Worm (Caenorhabditis elegans): ENCODE data around the gene H25K10.4.

DNA sequence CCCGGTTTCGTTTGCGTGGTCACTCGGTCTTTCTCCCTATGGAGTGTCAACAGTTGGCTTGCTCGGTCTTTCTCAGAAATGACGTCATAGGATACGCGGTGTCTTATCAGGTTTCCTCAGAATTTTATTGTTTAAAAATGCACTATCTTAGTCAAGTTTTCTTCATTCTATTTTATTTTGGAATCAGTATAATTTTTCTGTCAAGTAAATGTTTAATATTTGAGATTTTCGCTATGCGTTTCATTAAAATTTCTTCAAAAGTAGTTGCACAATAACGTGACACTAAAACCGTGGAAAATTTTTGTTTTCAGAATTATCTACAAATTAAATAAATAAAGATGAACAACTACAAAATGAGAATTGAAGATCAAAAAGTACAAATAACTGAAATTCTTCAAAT, 31.5 kb downstream of the H25K10.4 start, which contains the start of gene hlh-31:
- TF ChIP-seq him-1 (tag; optimal IDR thresholded peaks at IDR 0.05), result no peak
- TF ChIP-seq dao-5 (tag; optimal IDR thresholded peaks at IDR 0.05), result no peak
- TF ChIP-seq W03F9.2 (tag; optimal IDR thresholded peaks at IDR 0.05), result no peak
